Worm (Caenorhabditis elegans) whole organism, L4 larva: ENCODE measurements around the gene aat-2.

Experiments
- F26F4.8 ChIP-seq: fragments of 200-800 bp; sonication (Bioruptor generic); conservative IDR thresholded peaks from 2 replicates; pipeline ENCODE4 v1.3.6; 2022; ENCODE audit warnings: missing genetic modification characterization, missing compliant biosample characterization
- F44E2.7 ChIP-seq: fragments of 200-800 bp; sonication (Bioruptor generic); IDR thresholded peaks from 2 replicates; pipeline ENCODE4 v2.1.2; 2022; ENCODE audit warnings: missing genetic modification characterization, missing compliant biosample characterization
- T20F7.1 ChIP-seq: fragments of 200-800 bp; sonication (Bioruptor generic); optimal IDR thresholded peaks from 2 replicates; lab custom pipeline; 2018; ENCODE audit warnings: mild to moderate bottlenecking, missing genetic modification characterization, missing compliant biosample characterization
- T26A8.4 ChIP-seq: fragments of 200-800 bp; sonication (Bioruptor generic); IDR thresholded peaks from 2 replicates; pipeline ENCODE4 v1.3.6; 2022; ENCODE audit warnings: missing genetic modification characterization, missing compliant biosample characterization
- Y75B8A.6 ChIP-seq: fragments of 200-800 bp; sonication (Bioruptor generic); IDR thresholded peaks from 2 replicates; pipeline ENCODE4 v1.3.6; 2022; ENCODE audit warnings: missing genetic modification reagents, missing genetic modification characterization, missing compliant biosample characterization
- ZK337.2 ChIP-seq: fragments of 200-800 bp; sonication (Bioruptor generic); IDR thresholded peaks from 2 replicates; pipeline ENCODE4 v1.3.6; 2022; ENCODE audit warnings: missing genetic modification reagents, missing genetic modification characterization, missing compliant biosample characterization
- ZK546.5 ChIP-seq, 2 experiments: sonication (generic microtip); optimal IDR thresholded peaks; 2 replicates each; lab custom pipeline; 2017; ENCODE audit warnings: missing biosample characterization in 2 of 2, missing genetic modification characterization in 2 of 2
- ama-1 ChIP-seq: fragments of 150-350 bp; optimal IDR thresholded peaks from 2 replicates; lab custom pipeline; 2014; ENCODE audit warnings: inconsistent platforms, mixed read lengths
- ceh-44 ChIP-seq: fragments of 200-800 bp; sonication (Bioruptor generic); IDR thresholded peaks from 2 replicates; pipeline ENCODE4 v1.3.6; 2022; ENCODE audit warnings: missing genetic modification reagents, missing genetic modification characterization, missing compliant biosample characterization
- ceh-62 ChIP-seq: sonication (generic microtip); optimal IDR thresholded peaks from 2 replicates; lab custom pipeline; 2017; ENCODE audit warnings: missing biosample characterization, missing genetic modification characterization
- cey-2 ChIP-seq: sonication (generic microtip); optimal IDR thresholded peaks from 3 replicates; lab custom pipeline; 2017; ENCODE audit warnings: missing genetic modification characterization, mild to moderate bottlenecking, missing compliant biosample characterization, antibody characterized with exemption, borderline replicate concordance; ENCODE audit not compliant: insufficient read depth
- daf-12 ChIP-seq: fragments of 150-350 bp; optimal IDR thresholded peaks from 2 replicates; lab custom pipeline; 2014; ENCODE audit warnings: missing biosample characterization, missing genetic modification reagents, missing genetic modification characterization
- daf-19 ChIP-seq: fragments of 200-800 bp; sonication (Bioruptor generic); conservative IDR thresholded peaks from 2 replicates; pipeline ENCODE4 v1.3.6; 2022; ENCODE audit warnings: missing genetic modification characterization, missing compliant biosample characterization
- dmd-6 ChIP-seq: fragments of 200-800 bp; sonication (Bioruptor generic); IDR thresholded peaks from 2 replicates; pipeline ENCODE4 v1.3.6; 2022; ENCODE audit warnings: missing genetic modification reagents, missing genetic modification characterization, missing compliant biosample characterization
- dmd-8 ChIP-seq: fragments of 200-800 bp; sonication (Bioruptor generic); IDR thresholded peaks from 2 replicates; pipeline ENCODE4 v1.3.6; 2022; ENCODE audit warnings: missing genetic modification characterization, missing compliant biosample characterization
- dve-1 ChIP-seq: sonication (generic microtip); optimal IDR thresholded peaks from 2 replicates; lab custom pipeline; 2017; ENCODE audit warnings: antibody characterized with exemption, mild to moderate bottlenecking, missing genetic modification characterization, missing compliant biosample characterization; ENCODE audit not compliant: insufficient read depth
- egl-43 ChIP-seq: fragments of 200-800 bp; sonication (Bioruptor generic); IDR thresholded peaks from 2 replicates; pipeline ENCODE4 v1.3.6; 2022; ENCODE audit warnings: missing genetic modification reagents, missing genetic modification characterization, missing compliant biosample characterization
- fkh-10 ChIP-seq: fragments of 150-350 bp; optimal IDR thresholded peaks from 2 replicates; lab custom pipeline; 2014; ENCODE audit warnings: missing biosample characterization, missing genetic modification reagents, missing genetic modification characterization
- hlh-30 ChIP-seq: sonication (generic microtip); optimal IDR thresholded peaks from 2 replicates; lab custom pipeline; 2017; ENCODE audit warnings: antibody characterized with exemption, mild to moderate bottlenecking, missing genetic modification characterization, missing compliant biosample characterization; ENCODE audit not compliant: insufficient read depth
- lim-7 ChIP-seq: fragments of 200-800 bp; sonication (Bioruptor generic); IDR thresholded peaks from 2 replicates; pipeline ENCODE4 v1.3.6; 2022; ENCODE audit warnings: missing genetic modification characterization, missing compliant biosample characterization
- lin-29 ChIP-seq: fragments of 200-800 bp; sonication (Bioruptor generic); IDR thresholded peaks from 2 replicates; pipeline ENCODE4 v1.3.6; 2022; ENCODE audit warnings: missing genetic modification reagents, missing genetic modification characterization, missing compliant biosample characterization
- lin-38 ChIP-seq: fragments of 200-800 bp; sonication (Bioruptor generic); IDR thresholded peaks from 2 replicates; pipeline ENCODE4 v1.3.6; 2022; ENCODE audit warnings: missing genetic modification reagents, missing genetic modification characterization, missing compliant biosample characterization
- lin-39 ChIP-seq: fragments of 150-350 bp; optimal IDR thresholded peaks from 2 replicates; lab custom pipeline; 2014; ENCODE audit warnings: missing biosample characterization, missing genetic modification reagents, missing genetic modification characterization
- lsy-2 ChIP-seq, 2 experiments: fragments of 150-350 bp in 1 of 2; sonication (generic microtip) in 1 of 2; optimal IDR thresholded peaks; 2 replicates each; lab custom pipeline; 2014 to 2017; ENCODE audit warnings: missing biosample characterization in 2 of 2, missing genetic modification characterization in 2 of 2
- madf-9 ChIP-seq: fragments of 200-800 bp; sonication (Bioruptor generic); conservative IDR thresholded peaks from 2 replicates; pipeline ENCODE4 v1.3.6; 2022; ENCODE audit warnings: missing genetic modification reagents, missing genetic modification characterization, missing compliant biosample characterization
- nhr-102 ChIP-seq: sonication (generic microtip); optimal IDR thresholded peaks from 2 replicates; lab custom pipeline; 2016; ENCODE audit warnings: mild to moderate bottlenecking, missing genetic modification characterization, moderate library complexity, missing compliant biosample characterization
- nhr-111 ChIP-seq: fragments of 200-800 bp; sonication (Bioruptor generic); optimal IDR thresholded peaks from 2 replicates; lab custom pipeline; 2018; ENCODE audit warnings: mild to moderate bottlenecking, missing genetic modification characterization, missing compliant biosample characterization
- nhr-237 ChIP-seq: sonication (generic microtip); optimal IDR thresholded peaks from 2 replicates; lab custom pipeline; 2017; ENCODE audit warnings: missing biosample characterization, missing genetic modification characterization
- nhr-25 ChIP-seq: sonication (generic microtip); optimal IDR thresholded peaks from 2 replicates; lab custom pipeline; 2017; ENCODE audit warnings: missing genetic modification characterization, mild to moderate bottlenecking, missing compliant biosample characterization, antibody characterized with exemption, moderate library complexity, borderline replicate concordance; ENCODE audit not compliant: insufficient read depth
- nhr-28 ChIP-seq: fragments of 150-350 bp; optimal IDR thresholded peaks from 2 replicates; lab custom pipeline; 2014; ENCODE audit warnings: missing biosample characterization, missing genetic modification characterization
- nhr-42 ChIP-seq: fragments of 200-800 bp; sonication (Bioruptor generic); IDR thresholded peaks from 2 replicates; pipeline ENCODE4 v1.3.6; 2022; ENCODE audit warnings: missing genetic modification characterization, missing compliant biosample characterization
- nhr-48 ChIP-seq: sonication (generic microtip); optimal IDR thresholded peaks from 2 replicates; lab custom pipeline; 2016; ENCODE audit warnings: mild to moderate bottlenecking, missing genetic modification characterization, missing compliant biosample characterization
- nhr-6 ChIP-seq: fragments of 150-350 bp; optimal IDR thresholded peaks from 2 replicates; lab custom pipeline; 2014; ENCODE audit warnings: missing biosample characterization, missing genetic modification characterization
- nhr-76 ChIP-seq: fragments of 150-350 bp; optimal IDR thresholded peaks from 2 replicates; lab custom pipeline; 2014; ENCODE audit warnings: missing biosample characterization, missing genetic modification characterization
- pqm-1 ChIP-seq: sonication (generic microtip); optimal IDR thresholded peaks from 2 replicates; lab custom pipeline; 2017; ENCODE audit warnings: missing biosample characterization, missing genetic modification characterization
- rbr-2 ChIP-seq: sonication (generic microtip); optimal IDR thresholded peaks from 2 replicates; lab custom pipeline; 2016; ENCODE audit warnings: missing genotype, missing genetic modification characterization, missing compliant biosample characterization
- saeg-2 ChIP-seq: fragments of 200-800 bp; sonication (Bioruptor generic); IDR thresholded peaks from 2 replicates; pipeline ENCODE4 v1.3.6; 2022; ENCODE audit warnings: missing genetic modification reagents, missing genetic modification characterization, missing compliant biosample characterization
- sdz-12 ChIP-seq: fragments of 200-800 bp; sonication (Bioruptor generic); optimal IDR thresholded peaks from 2 replicates; lab custom pipeline; 2018; ENCODE audit warnings: mild to moderate bottlenecking, missing genetic modification characterization, missing compliant biosample characterization
- snpc-4 ChIP-seq: fragments of 150-350 bp; optimal IDR thresholded peaks from 2 replicates; lab custom pipeline; 2014; ENCODE audit warnings: missing biosample characterization, missing genetic modification characterization
- spr-1 ChIP-seq: sonication (generic microtip); optimal IDR thresholded peaks from 2 replicates; lab custom pipeline; 2016; ENCODE audit warnings: mild to moderate bottlenecking, missing genetic modification characterization, missing compliant biosample characterization
- spr-3 ChIP-seq: fragments of 200-800 bp; sonication (Bioruptor generic); optimal IDR thresholded peaks from 2 replicates; lab custom pipeline; 2018; ENCODE audit warnings: mild to moderate bottlenecking, missing genetic modification characterization, missing compliant biosample characterization
- tra-1 ChIP-seq: fragments of 200-800 bp; sonication (Bioruptor generic); IDR thresholded peaks from 2 replicates; pipeline ENCODE4 v1.3.6; 2022; ENCODE audit warnings: missing genetic modification reagents, missing genetic modification characterization, missing compliant biosample characterization
- unc-39 ChIP-seq: sonication (generic microtip); optimal IDR thresholded peaks from 2 replicates; lab custom pipeline; 2017; ENCODE audit warnings: missing biosample characterization, missing genetic modification characterization
- vab-7 ChIP-seq: fragments of 200-800 bp; sonication (Bioruptor generic); IDR thresholded peaks from 2 replicates; pipeline ENCODE4 v1.3.6; 2022; ENCODE audit warnings: missing genetic modification reagents, missing genetic modification characterization, missing compliant biosample characterization
- zip-11 ChIP-seq: fragments of 200-800 bp; sonication (Bioruptor generic); IDR thresholded peaks from 2 replicates; pipeline ENCODE4 v1.3.6; 2022; ENCODE audit warnings: missing genetic modification characterization, missing compliant biosample characterization
- ztf-7 ChIP-seq: fragments of 150-350 bp; optimal IDR thresholded peaks from 2 replicates; lab custom pipeline; 2014; ENCODE audit warnings: missing biosample characterization, missing genetic modification characterization

aat-2 gene

ce11 chrV:9273587-9273986 lies 27.4 kb upstream of the aat-2 start (continued):
- no peak for TF ChIP-seq madf-9 (GFP tag; lab: Robert Waterston, UW)
- TF ChIP-seq nhr-28 (tag; lab: Kevin White, UChicago) = peak; percentile 94
- TF ChIP-seq nhr-42 (GFP tag; lab: Robert Waterston, UW) = no peak
- peak; percentile 54 for TF ChIP-seq dmd-6 (GFP tag; lab: Robert Waterston, UW)
- no peak for TF ChIP-seq nhr-237 (tag; lab: Kevin White, UChicago)
- no peak for TF ChIP-seq cey-2 (tag; lab: Kevin White, UChicago)
- TF ChIP-seq ceh-44 (GFP tag; lab: Robert Waterston, UW) = no peak
- TF ChIP-seq vab-7 (GFP tag; lab: Robert Waterston, UW) = no peak
- TF ChIP-seq rbr-2 = peak; percentile 75
- TF ChIP-seq ZK337.2 (GFP tag; lab: Robert Waterston, UW) = no peak
- no peak for TF ChIP-seq nhr-6 (tag; lab: Kevin White, UChicago)
- peak; percentile 62 to 71 for TF ChIP-seq lsy-2 (tag; optimal IDR thresholded peaks at IDR 0.05; lab: Kevin White, UChicago)
- TF ChIP-seq lin-38 = no peak
- no peak for TF ChIP-seq sdz-12 (GFP tag; lab: Kevin White, UChicago)
- TF ChIP-seq lim-7 (GFP tag; lab: Robert Waterston, UW) = no peak
- TF ChIP-seq ama-1 (lab: Kevin White, UChicago) = no peak
- TF ChIP-seq nhr-76 = no peak
- peak; percentile 61 for TF ChIP-seq dve-1 (tag; lab: Kevin White, UChicago)
- no peak for TF ChIP-seq daf-19 (GFP tag; lab: Robert Waterston, UW)
- no peak for TF ChIP-seq nhr-111 (GFP tag; lab: Kevin White, UChicago)
- TF ChIP-seq egl-43 (GFP tag; lab: Robert Waterston, UW) = no peak
- TF ChIP-seq spr-1 = no peak
- TF ChIP-seq ZK546.5 (tag; optimal IDR thresholded peaks at IDR 0.05; lab: Kevin White, UChicago) = no peak
- TF ChIP-seq T20F7.1 (GFP tag; lab: Kevin White, UChicago) = no peak
- no peak for TF ChIP-seq saeg-2 (GFP tag; lab: Robert Waterston, UW)
- TF ChIP-seq ceh-62 (tag; lab: Kevin White, UChicago) = no peak
- 0 out of 2 replicates have a peak, but pooled peaks have one; percentile 23 for TF ChIP-seq tra-1 (GFP tag; lab: Robert Waterston, UW)
- TF ChIP-seq F26F4.8 (GFP tag; lab: Robert Waterston, UW) = no peak
- TF ChIP-seq daf-12 (tag; lab: Kevin White, UChicago) = no peak
- TF ChIP-seq nhr-25 = no peak
- no peak for TF ChIP-seq zip-11 (GFP tag; lab: Robert Waterston, UW)
- peak; percentile 62 for TF ChIP-seq fkh-10
- TF ChIP-seq unc-39 (tag; lab: Kevin White, UChicago) = no peak
- no peak for TF ChIP-seq spr-3 (GFP tag; lab: Kevin White, UChicago)
- no peak for TF ChIP-seq ztf-7 (tag; lab: Kevin White, UChicago)
- no peak for TF ChIP-seq dmd-8
- TF ChIP-seq F44E2.7 (GFP tag; lab: Robert Waterston, UW) = no peak
- TF ChIP-seq snpc-4 = no peak
- no peak for TF ChIP-seq nhr-48 (tag; lab: Kevin White, UChicago)
- TF ChIP-seq nhr-102 (tag; lab: Kevin White, UChicago) = no peak
- TF ChIP-seq hlh-30 (tag; lab: Kevin White, UChicago) = peak; percentile 55
- no peak for TF ChIP-seq lin-39
- no peak for TF ChIP-seq lin-29 (GFP tag; lab: Robert Waterston, UW)
- TF ChIP-seq pqm-1 = no peak
- no peak for TF ChIP-seq T26A8.4 (GFP tag; lab: Robert Waterston, UW)
- TF ChIP-seq Y75B8A.6 (GFP tag; lab: Robert Waterston, UW) = no peak
